Fruit fly (Drosophila melanogaster): ENCODE measurements around the gene Sik2.

Gene Sik2

dm6 chrX:2010010-2010873 lies 51.5 kb downstream of the Sik2 start, which contains the start of gene east:
Gene east, plus strand, starts transcription at chrX:2010860.
- no peak for TF ChIP-seq noc (tag; optimal IDR thresholded peaks at IDR 0.05)

- peak; percentile 46 for TF ChIP-seq noc (tag; optimal IDR thresholded peaks at IDR 0.05)
Observed at dm6 chrX:2009453-2010009, 52.2 kb downstream of the Sik2 start.

dm6 chrX:2008953-2009452 lies 52.7 kb downstream of the Sik2 start, which contains the start of gene PIG-K:
Gene PIG-K, minus strand, starts transcription at chrX:2009364.
- no peak for TF ChIP-seq noc (tag; optimal IDR thresholded peaks at IDR 0.05)

dm6 chrX:2005840-2006239 lies 55.9 kb downstream of the Sik2 start:
- no peak for TF ChIP-seq noc (tag; optimal IDR thresholded peaks at IDR 0.05)
